Fruit fly (Drosophila melanogaster): Measurements from ENCODE around the gene Cyp4s3.

Cyp4s3 gene

DNA sequence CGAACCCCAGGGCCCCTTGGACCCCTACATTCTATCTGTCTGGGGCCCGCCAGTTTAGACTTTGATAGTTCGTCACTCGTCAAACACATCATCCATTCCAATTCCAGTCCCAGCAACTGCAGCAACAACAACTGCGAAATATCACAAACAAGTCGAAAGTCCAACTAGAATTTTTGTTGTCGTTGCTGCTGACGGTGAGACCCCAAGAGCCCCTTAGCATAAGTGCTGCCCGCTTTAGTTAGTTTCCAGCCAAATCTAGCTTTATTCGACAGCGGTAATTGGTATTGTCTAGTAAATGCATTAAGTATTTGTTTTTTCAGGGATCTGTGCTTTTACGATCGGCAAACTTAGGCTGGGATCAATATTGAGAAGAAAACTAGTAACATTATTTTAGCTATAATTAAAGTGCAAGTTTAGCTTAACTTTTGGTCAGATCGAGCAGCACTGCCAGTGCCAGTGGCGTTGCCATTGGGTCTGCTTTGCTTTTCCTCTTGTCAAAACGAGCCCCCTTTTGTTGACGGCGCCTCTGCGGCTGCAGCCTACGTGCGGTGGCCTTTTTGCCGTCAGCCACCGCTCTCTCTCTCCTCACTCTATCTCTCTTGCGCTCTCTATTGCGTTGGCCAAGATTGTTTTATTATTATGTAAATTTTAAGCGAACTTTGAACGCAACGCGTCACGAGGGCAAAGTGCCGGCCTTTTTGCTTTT is 41.5 kb downstream of the Cyp4s3 start (continued):
- peak; percentile 72 for TF ChIP-seq odd (GFP tag; optimal IDR thresholded peaks at IDR 0.05)
- TF ChIP-seq Chrac-16 (GFP tag; optimal IDR thresholded peaks at IDR 0.05), result peak; percentile 87
- peak; percentile 58 for TF ChIP-seq ftz-f1 (GFP tag; optimal IDR thresholded peaks at IDR 0.05)
- TF ChIP-seq CG17385 (GFP tag; optimal IDR thresholded peaks at IDR 0.05), result peak; percentile 79
- TF ChIP-seq maf-S (GFP tag; optimal IDR thresholded peaks at IDR 0.05), result peak; percentile 88
- peak; percentile 88 for TF ChIP-seq Xrp1 (GFP tag; IDR thresholded peaks at IDR 0.05)
- peak; percentile 91 for TF ChIP-seq Dbx (GFP tag; IDR thresholded peaks at IDR 0.05)
- TF ChIP-seq CG5245 (GFP tag; optimal IDR thresholded peaks at IDR 0.05), result peak; percentile 84
- peak; percentile 94 for TF ChIP-seq ken (GFP tag; IDR thresholded peaks at IDR 0.05)
- TF ChIP-seq Meics (GFP tag; optimal IDR thresholded peaks at IDR 0.05), result peak; percentile 91
- TF ChIP-seq CG7928 (GFP tag; optimal IDR thresholded peaks at IDR 0.05), result peak; percentile 64
- peak; percentile 96 for TF ChIP-seq shn (GFP tag; optimal IDR thresholded peaks at IDR 0.05)
- TF ChIP-seq Stat92E (GFP tag; optimal IDR thresholded peaks at IDR 0.05), result peak in 1 of 3 experiments; percentile 70
- TF ChIP-seq crc (GFP tag; optimal IDR thresholded peaks at IDR 0.05), result peak; percentile 93
- peak; percentile 83 for TF ChIP-seq CG10979 (tag; optimal IDR thresholded peaks at IDR 0.05)
- peak; percentile 82 for TF ChIP-seq tup (GFP tag; optimal IDR thresholded peaks at IDR 0.05)
- peak; percentile 89 for TF ChIP-seq CG12942 (GFP tag; optimal IDR thresholded peaks at IDR 0.05)
- TF ChIP-seq Myb (GFP tag; optimal IDR thresholded peaks at IDR 0.05), result peak; percentile 79
- peak; percentile 57 for TF ChIP-seq CG8281 (tag; optimal IDR thresholded peaks at IDR 0.05)
- TF ChIP-seq luna (GFP tag; optimal IDR thresholded peaks at IDR 0.05), result peak; percentile 91
- peak; percentile 77 for TF ChIP-seq CG7987 (GFP tag; optimal IDR thresholded peaks at IDR 0.05)
- TF ChIP-seq salm (tag; optimal IDR thresholded peaks at IDR 0.05), result no peak
- peak; percentile 14 for TF ChIP-seq sqz (GFP tag; optimal IDR thresholded peaks at IDR 0.05)
- TF ChIP-seq ewg (GFP tag; optimal IDR thresholded peaks at IDR 0.05), result peak; percentile 81
- TF ChIP-seq zen2 (GFP tag; IDR thresholded peaks at IDR 0.05; ENCODE audit: partially characterized antibody), result no peak
- TF ChIP-seq Doc2 (GFP tag; IDR thresholded peaks at IDR 0.05), result peak; percentile 61; the same call in 1 of the 2 replicates
- peak; percentile 82 for TF ChIP-seq Nf-YC (tag; optimal IDR thresholded peaks at IDR 0.05)
- TF ChIP-seq CG2678 (tag; optimal IDR thresholded peaks at IDR 0.05), result peak; percentile 92
- TF ChIP-seq hbn (GFP tag; IDR thresholded peaks at IDR 0.05; ENCODE audit: partially characterized antibody), result no peak
- peak; percentile 81 for TF ChIP-seq kay (GFP tag; optimal IDR thresholded peaks at IDR 0.05)
- TF ChIP-seq Taf1 (GFP tag; IDR thresholded peaks at IDR 0.05), result peak; percentile 82
- no peak for TF ChIP-seq CG13287 (GFP tag; IDR thresholded peaks at IDR 0.05; ENCODE audit: partially characterized antibody)
- peak; percentile 83 for TF ChIP-seq emc (GFP tag; optimal IDR thresholded peaks at IDR 0.05)
- peak; percentile 83 for TF ChIP-seq CG6854 (GFP tag; optimal IDR thresholded peaks at IDR 0.05)
- TF ChIP-seq slbo (GFP tag; IDR thresholded peaks at IDR 0.05), result peak; percentile 97
- TF ChIP-seq Awh (GFP tag; IDR thresholded peaks at IDR 0.05), result peak; percentile 68; the same call in 1 of the 2 replicates
- TF ChIP-seq CG14050 (GFP tag; IDR thresholded peaks at IDR 0.05), result peak; percentile 70
- peak; percentile 93 for TF ChIP-seq Ptx1 (GFP tag; IDR thresholded peaks at IDR 0.05)
- peak; percentile 68 for TF ChIP-seq twi (tag; optimal IDR thresholded peaks at IDR 0.05)
- TF ChIP-seq grau (tag; optimal IDR thresholded peaks at IDR 0.05), result peak; percentile 89
- TF ChIP-seq CG7786 (GFP tag; optimal IDR thresholded peaks at IDR 0.05), result peak; percentile 93
- peak; percentile 23 for TF ChIP-seq grn (GFP tag; optimal IDR thresholded peaks at IDR 0.05)
- peak; percentile 62 for TF ChIP-seq dmrt11E (tag; optimal IDR thresholded peaks at IDR 0.05)
- TF ChIP-seq Hr39 (optimal IDR thresholded peaks at IDR 0.05), result no peak
- TF ChIP-seq cwo (GFP tag; optimal IDR thresholded peaks at IDR 0.05), result peak; percentile 88
- TF ChIP-seq sisA (GFP tag; IDR thresholded peaks at IDR 0.05), result peak; percentile 91
- TF ChIP-seq B-H2 (GFP tag; optimal IDR thresholded peaks at IDR 0.05), result peak; percentile 75
- TF ChIP-seq NC2β (GFP tag; optimal IDR thresholded peaks at IDR 0.05), result peak; percentile 92
- no peak for TF ChIP-seq fru (optimal IDR thresholded peaks at IDR 0.05)
- TF ChIP-seq CG10543 (GFP tag; optimal IDR thresholded peaks at IDR 0.05), result peak; percentile 95

Data from whole organism, embryonic.